Worm (Caenorhabditis elegans) whole organism, early embryonic: ENCODE results near the gene D1054.9.

Experiments used
- B0310.2 ChIP-seq: sonication (generic microtip); optimal IDR thresholded peaks from 2 replicates; lab custom pipeline; 2016; ENCODE audit warnings: mild to moderate bottlenecking, missing genetic modification characterization, missing compliant biosample characterization
- ama-1 ChIP-seq: fragments of 150-350 bp; optimal IDR thresholded peaks from 2 replicates; lab custom pipeline; 2014
- ceh-13 ChIP-seq: fragments of 200-800 bp; sonication (Bioruptor generic); optimal IDR thresholded peaks from 2 replicates; lab custom pipeline; 2018; ENCODE audit warnings: mild to moderate bottlenecking, missing genetic modification characterization, missing compliant biosample characterization
- flt-1 ChIP-seq: fragments of 200-800 bp; sonication (Bioruptor generic); IDR thresholded peaks from 2 replicates; pipeline ENCODE4 v1.3.6; 2022; ENCODE audit warnings: missing genetic modification characterization, missing compliant biosample characterization
- hmbx-1 ChIP-seq: sonication (generic microtip); optimal IDR thresholded peaks from 2 replicates; lab custom pipeline; 2016; ENCODE audit warnings: mild to moderate bottlenecking, missing genetic modification characterization, missing compliant biosample characterization
- scrt-1 ChIP-seq: fragments of 200-800 bp; sonication (Bioruptor generic); IDR thresholded peaks from 2 replicates; pipeline ENCODE4 v1.3.6; 2022; ENCODE audit warnings: missing genetic modification characterization, missing compliant biosample characterization
- sea-1 ChIP-seq: fragments of 200-800 bp; sonication (Bioruptor generic); conservative IDR thresholded peaks from 2 replicates; pipeline ENCODE4 v1.3.6; 2022; ENCODE audit warnings: missing genetic modification characterization, missing compliant biosample characterization
- tra-4 ChIP-seq: sonication (generic microtip); optimal IDR thresholded peaks from 2 replicates; lab custom pipeline; 2017; ENCODE audit warnings: missing genetic modification characterization, missing compliant biosample characterization

ce11 chrV:10750630-10751029 is 40.2 kb downstream of the D1054.9 start, which contains the start of gene F28H7.3:
- TF ChIP-seq sea-1 (GFP tag; lab: Robert Waterston, UW) (no peak), scrt-1 (GFP tag; lab: Robert Waterston, UW) (no peak), ama-1 (lab: Kevin White, UChicago) (no peak), B0310.2 (tag; lab: Kevin White, UChicago) (no peak), hmbx-1 (no peak), flt-1 (GFP tag; lab: Robert Waterston, UW) (no peak), ceh-13 (no peak), tra-4 (tag; lab: Kevin White, UChicago) (no peak)
